Worm (Caenorhabditis elegans) whole organism, early embryonic: ENCODE measurements around the gene fip-2.

Experiments used
- B0310.2 ChIP-seq: sonication (generic microtip); optimal IDR thresholded peaks from 2 replicates; lab custom pipeline; 2016; ENCODE audit warnings: mild to moderate bottlenecking, missing genetic modification characterization, missing compliant biosample characterization
- F13C5.2 ChIP-seq: sonication (generic microtip); optimal IDR thresholded peaks from 2 replicates; lab custom pipeline; 2017; ENCODE audit warnings: mild to moderate bottlenecking, missing genetic modification characterization, inconsistent platforms, missing compliant biosample characterization
- aly-1 ChIP-seq: sonication (generic microtip); optimal IDR thresholded peaks from 2 replicates; lab custom pipeline; 2016; ENCODE audit warnings: missing genetic modification characterization, missing compliant biosample characterization
- ama-1 ChIP-seq: fragments of 150-350 bp; optimal IDR thresholded peaks from 2 replicates; lab custom pipeline; 2014
- ceh-13 ChIP-seq: fragments of 200-800 bp; sonication (Bioruptor generic); optimal IDR thresholded peaks from 2 replicates; lab custom pipeline; 2018; ENCODE audit warnings: mild to moderate bottlenecking, missing genetic modification characterization, missing compliant biosample characterization
- ceh-36 ChIP-seq: sonication (generic microtip); optimal IDR thresholded peaks from 2 replicates; lab custom pipeline; 2016; ENCODE audit warnings: missing genetic modification characterization, inconsistent platforms, missing compliant biosample characterization
- ets-7 ChIP-seq: sonication (generic microtip); optimal IDR thresholded peaks from 2 replicates; lab custom pipeline; 2016; ENCODE audit warnings: missing genotype, missing genetic modification characterization, missing compliant biosample characterization
- flt-1 ChIP-seq: fragments of 200-800 bp; sonication (Bioruptor generic); IDR thresholded peaks from 2 replicates; pipeline ENCODE4 v1.3.6; 2022; ENCODE audit warnings: missing genetic modification characterization, missing compliant biosample characterization
- hmbx-1 ChIP-seq: sonication (generic microtip); optimal IDR thresholded peaks from 2 replicates; lab custom pipeline; 2016; ENCODE audit warnings: mild to moderate bottlenecking, missing genetic modification characterization, missing compliant biosample characterization
- hmg-4 ChIP-seq: fragments of 200-800 bp; sonication (Bioruptor generic); optimal IDR thresholded peaks from 2 replicates; lab custom pipeline; 2018; ENCODE audit warnings: mild to moderate bottlenecking, missing genetic modification characterization, missing compliant biosample characterization
- hnd-1 ChIP-seq: sonication (generic microtip); optimal IDR thresholded peaks from 2 replicates; lab custom pipeline; 2016; ENCODE audit warnings: missing genetic modification characterization, missing compliant biosample characterization
- pes-1 ChIP-seq: fragments of 200-800 bp; sonication (Bioruptor generic); IDR thresholded peaks from 2 replicates; pipeline ENCODE4 v1.3.6; 2022; ENCODE audit warnings: missing genetic modification reagents, missing genetic modification characterization, missing compliant biosample characterization
- scrt-1 ChIP-seq: fragments of 200-800 bp; sonication (Bioruptor generic); IDR thresholded peaks from 2 replicates; pipeline ENCODE4 v1.3.6; 2022; ENCODE audit warnings: missing genetic modification characterization, missing compliant biosample characterization
- sea-1 ChIP-seq: fragments of 200-800 bp; sonication (Bioruptor generic); conservative IDR thresholded peaks from 2 replicates; pipeline ENCODE4 v1.3.6; 2022; ENCODE audit warnings: missing genetic modification characterization, missing compliant biosample characterization
- tbx-11 ChIP-seq: fragments of 200-800 bp; sonication (Bioruptor generic); IDR thresholded peaks from 2 replicates; pipeline ENCODE4 v1.3.6; 2022; ENCODE audit warnings: missing genetic modification characterization, missing compliant biosample characterization
- tbx-37 ChIP-seq: fragments of 200-800 bp; sonication (Bioruptor generic); conservative IDR thresholded peaks from 2 replicates; pipeline ENCODE4 v1.3.6; 2022; ENCODE audit warnings: missing genetic modification reagents, missing genetic modification characterization, missing compliant biosample characterization
- tra-4 ChIP-seq: sonication (generic microtip); optimal IDR thresholded peaks from 2 replicates; lab custom pipeline; 2017; ENCODE audit warnings: missing genetic modification characterization, missing compliant biosample characterization

Gene fip-2

ce11 chrV:9069680-9070079, 1.9 kb downstream of the fip-2 start, which contains the start of gene T27E4.5:
Gene T27E4.5, minus strand, starts transcription at chrV:9069780.
- TF ChIP-seq ama-1 (lab: Kevin White, UChicago) (no peak), hmbx-1 (no peak), aly-1 (tag; lab: Kevin White, UChicago) (no peak), tbx-37 (no peak), F13C5.2 (tag; lab: Kevin White, UChicago) (no peak), pes-1 (GFP tag; lab: Robert Waterston, UW) (no peak), hmg-4 (GFP tag; lab: Kevin White, UChicago) (no peak), tra-4 (no peak), tbx-11 (GFP tag; lab: Robert Waterston, UW) (no peak), ceh-36 (tag; lab: Kevin White, UChicago) (no peak), B0310.2 (tag; lab: Kevin White, UChicago) (no peak), ets-7 (tag; lab: Kevin White, UChicago) (no peak), flt-1 (GFP tag; lab: Robert Waterston, UW) (no peak)

ce11 chrV:9073322-9074038, 5.7 kb downstream of the fip-2 start, which contains the start of gene oac-50:
Gene oac-50, minus strand, starts transcription at chrV:9073540.
- TF ChIP-seq hnd-1 (no peak), tbx-11 (GFP tag; lab: Robert Waterston, UW) (no peak), hmg-4 (GFP tag; lab: Kevin White, UChicago) (no peak), scrt-1 (GFP tag; lab: Robert Waterston, UW) (no peak), flt-1 (GFP tag; lab: Robert Waterston, UW) (no peak), aly-1 (tag; lab: Kevin White, UChicago) (no peak), pes-1 (GFP tag; lab: Robert Waterston, UW) (no peak), tbx-37 (no peak), B0310.2 (tag; lab: Kevin White, UChicago) (no peak), F13C5.2 (tag; lab: Kevin White, UChicago) (no peak), ceh-36 (tag; lab: Kevin White, UChicago) (no peak)

ce11 chrV:9074360-9074834, 6.6 kb downstream of the fip-2 start:
- TF ChIP-seq flt-1 (GFP tag; lab: Robert Waterston, UW): no peak
- TF ChIP-seq B0310.2 (tag; lab: Kevin White, UChicago): no peak
- TF ChIP-seq pes-1 (GFP tag; lab: Robert Waterston, UW): no peak
- TF ChIP-seq hnd-1: no peak
- TF ChIP-seq tbx-11 (GFP tag; lab: Robert Waterston, UW): no peak
- TF ChIP-seq scrt-1 (GFP tag; lab: Robert Waterston, UW): no peak
- TF ChIP-seq ceh-13: no peak
- no peak for TF ChIP-seq ets-7 (tag; lab: Kevin White, UChicago)
- no peak for TF ChIP-seq hmg-4 (GFP tag; lab: Kevin White, UChicago)
- no peak for TF ChIP-seq tra-4
- TF ChIP-seq hmbx-1: no peak
- no peak for TF ChIP-seq sea-1 (GFP tag; lab: Robert Waterston, UW)
- TF ChIP-seq F13C5.2 (tag; lab: Kevin White, UChicago): no peak
- no peak for TF ChIP-seq aly-1 (tag; lab: Kevin White, UChicago)

ce11 chrV:9075827-9076226, 8.0 kb downstream of the fip-2 start:
- TF ChIP-seq pes-1 (GFP tag; lab: Robert Waterston, UW) (no peak), F13C5.2 (tag; lab: Kevin White, UChicago) (no peak), hnd-1 (no peak), B0310.2 (tag; lab: Kevin White, UChicago) (no peak), tbx-11 (GFP tag; lab: Robert Waterston, UW) (no peak)

DNA sequence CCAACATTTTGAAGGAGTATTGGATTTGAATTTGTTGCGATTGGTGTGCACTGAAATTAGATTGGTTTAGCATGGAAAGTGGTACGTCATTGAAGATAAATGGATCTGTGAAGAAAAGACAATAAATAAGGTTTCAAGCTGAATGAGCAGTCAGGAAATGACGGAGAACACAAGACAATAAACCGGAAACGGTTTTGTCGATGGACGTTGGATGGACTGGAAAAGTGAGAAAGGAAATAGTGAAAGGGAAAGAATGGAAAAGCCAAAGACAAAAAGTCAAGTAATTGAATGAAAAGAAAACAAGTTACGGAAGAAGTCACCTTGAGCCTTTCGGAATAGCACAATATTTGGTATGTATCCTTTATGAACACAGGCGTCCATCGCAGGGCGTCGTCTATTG, 8.5 kb downstream of the fip-2 start, which contains the start of gene T27E4.7:
TSS of gene T27E4.7 (minus strand) at position 50 of the 400 bp plus-strand sequence.
- no peak for TF ChIP-seq tra-4
- TF ChIP-seq F13C5.2 (tag; lab: Kevin White, UChicago): no peak
- TF ChIP-seq aly-1 (tag; lab: Kevin White, UChicago): no peak
- no peak for TF ChIP-seq ceh-36 (tag; lab: Kevin White, UChicago)

- TF ChIP-seq ets-7 (tag; lab: Kevin White, UChicago): no peak
- no peak for TF ChIP-seq tra-4
- TF ChIP-seq sea-1 (GFP tag; lab: Robert Waterston, UW): no peak
- TF ChIP-seq B0310.2 (tag; lab: Kevin White, UChicago): no peak
- no peak for TF ChIP-seq scrt-1 (GFP tag; lab: Robert Waterston, UW)
- no peak for TF ChIP-seq tbx-11 (GFP tag; lab: Robert Waterston, UW)
- no peak for TF ChIP-seq ama-1 (lab: Kevin White, UChicago)
Measured at ce11 chrV:9078067-9078581, 10.3 kb downstream of the fip-2 start.

ce11 chrV:9078815-9079525, 11.2 kb downstream of the fip-2 start:
- TF ChIP-seq aly-1 (tag; lab: Kevin White, UChicago): no peak
- no peak for TF ChIP-seq ceh-13
- TF ChIP-seq ets-7 (tag; lab: Kevin White, UChicago): no peak
- no peak for TF ChIP-seq scrt-1 (GFP tag; lab: Robert Waterston, UW)
- TF ChIP-seq B0310.2 (tag; lab: Kevin White, UChicago): no peak
- no peak for TF ChIP-seq flt-1 (GFP tag; lab: Robert Waterston, UW)
- TF ChIP-seq pes-1 (GFP tag; lab: Robert Waterston, UW): no peak
- TF ChIP-seq sea-1 (GFP tag; lab: Robert Waterston, UW): no peak
- no peak for TF ChIP-seq hnd-1
